Worm (Caenorhabditis elegans) whole organism, dauer: ENCODE data around the gene cht-3.

Experiments used
- unc-62 ChIP-seq: sonication (generic microtip); optimal IDR thresholded peaks from 2 replicates; lab custom pipeline; 2017; ENCODE audit warnings: missing biosample characterization, missing genetic modification reagents, missing genetic modification characterization

Gene cht-3

DNA sequence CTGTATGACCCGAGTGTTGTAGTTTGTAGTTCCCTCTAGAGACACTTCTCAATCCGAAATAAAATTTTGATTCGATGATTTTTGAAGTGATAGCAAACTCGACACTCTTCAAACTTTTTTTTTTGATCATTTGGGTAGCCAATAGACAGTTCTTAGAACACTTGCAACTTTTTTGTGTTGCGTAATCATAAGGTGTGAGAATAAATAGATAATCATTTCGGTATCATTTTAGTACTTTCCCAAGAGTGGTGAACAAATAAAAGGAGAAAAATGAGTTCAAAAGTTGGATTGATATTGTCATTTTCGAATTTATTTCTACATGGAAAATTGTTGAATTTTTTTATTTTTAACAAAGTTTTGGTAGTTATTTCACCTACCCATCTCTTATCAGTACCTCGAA lies 21.4 kb downstream of the cht-3 start:
- no peak for TF ChIP-seq unc-62

DNA sequence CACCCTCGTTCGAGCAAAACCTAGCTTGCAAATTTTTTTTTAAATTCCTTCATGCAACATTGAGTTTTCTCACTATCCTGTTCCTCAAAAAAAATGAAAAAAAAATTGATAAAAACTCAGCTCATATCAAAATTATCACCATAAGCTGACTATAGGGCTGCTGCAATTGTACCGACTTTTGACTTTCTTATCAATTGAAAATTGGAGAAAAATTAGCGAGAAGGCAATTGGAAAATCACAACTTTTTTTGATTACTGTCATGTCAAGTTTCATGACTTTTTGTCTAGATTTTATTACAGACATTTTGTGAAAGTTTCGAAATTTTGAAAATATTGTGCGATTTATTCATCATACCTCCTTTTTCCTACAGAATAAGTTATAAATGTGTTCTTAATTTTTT lies 22.4 kb downstream of the cht-3 start:
- TF ChIP-seq unc-62 = no peak

ce11 chrIV:7031019-7031418 lies 27.6 kb downstream of the cht-3 start:
- TF ChIP-seq unc-62 = no peak

DNA sequence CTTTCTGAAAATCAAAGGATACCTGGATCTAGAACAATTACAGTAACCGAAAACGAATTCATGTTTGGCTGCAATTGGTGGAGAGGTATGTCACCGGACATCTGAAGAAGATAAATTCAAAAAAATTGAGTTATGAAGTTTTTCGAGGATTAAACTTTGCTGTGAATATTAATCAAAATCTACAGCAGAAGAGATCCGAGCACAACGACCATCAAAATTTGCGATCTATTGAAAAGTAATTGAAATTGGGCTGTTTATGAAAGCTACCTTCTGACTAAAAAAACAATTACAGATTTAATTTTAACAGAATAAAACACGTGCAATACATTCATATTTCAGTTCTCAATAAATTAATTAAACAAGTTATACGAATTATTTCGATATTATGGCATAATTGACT lies 29.0 kb downstream of the cht-3 start, which contains the start of gene C06G3.8:
C06G3.8 (minus strand) TSS at position 101 of the 400 bp plus-strand sequence.
- no peak for TF ChIP-seq unc-62

DNA sequence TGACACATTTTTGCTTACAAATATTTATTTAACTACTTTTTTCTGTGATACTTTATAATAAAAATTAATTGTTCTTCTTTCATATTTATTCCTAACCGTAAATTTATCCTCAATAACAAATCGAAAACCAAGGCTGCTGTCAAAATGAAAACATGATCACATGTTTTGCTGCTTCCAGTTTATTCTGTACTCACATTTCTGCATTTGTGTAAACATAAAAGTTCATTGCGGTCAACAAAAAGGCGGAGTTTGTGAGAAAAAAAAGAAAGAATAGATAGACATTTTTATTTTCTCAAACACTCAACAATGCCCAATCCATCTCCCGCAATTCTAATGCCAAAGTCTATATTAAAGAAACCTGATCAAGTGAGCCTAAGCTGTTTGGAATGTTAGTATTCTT lies 32.4 kb downstream of the cht-3 start, which contains the start of gene C06G3.3:
C06G3.3 (plus strand) TSS at position 301 of the 400 bp plus-strand sequence.
- no peak for TF ChIP-seq unc-62

ce11 chrIV:7036790-7037189 lies 33.4 kb downstream of the cht-3 start, which contains the start of gene ufl-1:
TSS of gene ufl-1 (minus strand) at chrIV:7036859.
- TF ChIP-seq unc-62 = no peak

DNA sequence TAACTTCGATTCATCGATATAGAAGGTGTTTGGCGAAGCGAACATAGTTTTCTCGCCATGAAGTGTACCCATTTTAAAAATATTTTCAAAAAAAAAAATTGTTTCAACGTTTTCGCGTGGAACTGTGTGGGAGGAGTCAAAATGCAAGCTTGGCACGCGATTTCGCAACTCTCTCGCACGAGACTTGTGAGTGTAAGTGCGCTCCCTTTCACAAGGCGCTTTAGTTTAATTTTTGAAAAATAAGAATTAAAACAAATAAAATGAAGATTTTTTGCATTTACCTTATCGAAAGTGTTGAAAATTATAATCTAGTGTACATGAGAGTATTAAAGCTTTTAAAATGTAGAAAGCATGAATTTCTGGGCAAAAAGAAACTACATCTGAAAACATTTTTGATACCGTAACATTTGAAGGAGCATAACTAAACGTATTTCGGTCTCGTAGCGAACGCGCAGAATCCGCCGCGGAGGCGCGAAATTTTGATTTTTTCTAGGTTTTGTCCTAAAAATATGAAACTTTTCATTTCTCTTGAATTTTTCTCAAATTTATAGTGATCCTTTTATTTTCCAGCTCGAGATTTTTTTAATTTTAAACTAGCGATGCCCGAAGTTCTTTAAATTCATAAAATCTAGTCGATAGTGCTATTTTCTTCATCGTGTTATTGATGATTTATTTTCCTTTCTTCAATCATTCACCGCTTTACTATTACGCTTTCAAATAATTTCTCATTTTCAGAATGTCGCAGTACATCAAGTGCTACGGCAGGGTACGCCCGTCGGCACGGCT lies 36.2 kb downstream of the cht-3 start, which contains the start of the genes cogc-2 and klp-18:
cogc-2 (minus strand) TSS at position 105 of the 786 bp plus-strand sequence.
klp-18 (plus strand) TSS at position 736 of the 786 bp plus-strand sequence.
- no peak for TF ChIP-seq unc-62

DNA sequence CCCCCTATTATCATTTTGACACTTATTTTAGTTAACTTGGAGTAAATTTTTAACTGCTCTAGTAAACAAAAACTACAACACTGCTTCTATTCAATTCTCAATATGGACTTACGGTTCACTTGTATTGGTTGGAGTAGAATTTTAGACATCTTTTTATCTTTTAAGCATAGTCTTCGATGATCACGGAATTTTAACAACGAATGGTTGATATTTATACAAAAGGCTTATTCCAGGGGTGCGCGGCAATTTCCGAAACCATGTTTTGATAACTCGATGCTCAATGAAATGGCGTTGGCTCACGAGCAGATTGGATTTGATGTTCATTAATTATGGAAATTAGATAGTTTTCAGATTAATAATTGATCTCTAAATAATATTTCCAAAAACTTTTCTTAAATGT lies 40.0 kb downstream of the cht-3 start:
- no peak for TF ChIP-seq unc-62

DNA sequence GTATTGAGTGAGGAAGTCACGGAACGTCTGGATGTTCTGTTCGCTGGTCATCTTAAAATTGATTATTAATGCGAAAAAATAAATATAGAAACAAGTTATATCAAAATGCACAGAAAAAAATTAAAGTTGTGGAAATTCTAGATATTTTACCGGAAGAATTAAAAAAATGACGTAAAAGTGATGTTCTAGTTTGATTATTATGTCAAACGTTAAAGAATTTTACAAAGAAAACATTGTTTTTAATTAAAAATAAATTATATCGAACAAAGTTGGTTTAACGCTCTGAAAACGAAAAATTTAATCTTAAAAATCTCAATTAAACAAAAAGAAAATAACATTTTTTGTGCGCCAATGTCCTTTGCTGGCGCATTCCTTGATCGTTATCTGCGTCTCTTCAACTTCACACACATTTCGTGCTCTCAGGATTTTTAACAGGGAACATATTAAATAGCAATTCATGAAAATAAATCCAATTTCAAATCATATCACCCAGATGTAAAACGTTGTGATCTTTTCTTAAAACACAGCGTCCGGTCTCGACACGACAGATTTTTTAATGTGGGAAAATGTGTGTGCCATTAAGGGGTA lies 41.2 kb downstream of the cht-3 start, which contains the start of gene tin-9.1:
tin-9.1 (minus strand) TSS at position 51 of the 588 bp plus-strand sequence.
- no peak for TF ChIP-seq unc-62

DNA sequence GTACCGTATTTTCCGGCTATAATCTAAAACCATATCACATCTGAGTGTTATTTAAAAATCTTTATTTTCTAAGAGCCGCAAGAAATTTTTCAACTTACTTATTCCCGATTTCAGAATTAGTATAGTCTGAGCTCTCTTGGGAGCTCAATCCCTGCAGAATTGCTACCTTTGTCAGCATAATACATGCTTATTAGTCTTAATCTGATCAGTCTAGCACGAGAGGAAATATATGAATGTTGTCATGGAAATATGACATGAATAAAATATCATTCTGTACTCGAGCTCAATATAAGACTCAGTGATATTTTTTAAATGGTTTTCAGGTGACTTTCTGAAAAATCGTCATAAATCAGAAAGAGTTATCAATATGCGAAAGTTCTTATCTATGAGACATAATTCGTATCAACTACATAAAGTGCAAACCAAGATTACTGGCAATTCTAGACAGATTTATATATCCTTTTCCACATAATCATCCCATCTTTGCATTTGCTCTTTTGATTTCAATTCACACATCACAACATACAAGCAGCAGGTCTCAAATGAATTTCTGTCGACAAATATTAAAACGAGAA lies 42.0 kb downstream of the cht-3 start:
- no peak for TF ChIP-seq unc-62

DNA sequence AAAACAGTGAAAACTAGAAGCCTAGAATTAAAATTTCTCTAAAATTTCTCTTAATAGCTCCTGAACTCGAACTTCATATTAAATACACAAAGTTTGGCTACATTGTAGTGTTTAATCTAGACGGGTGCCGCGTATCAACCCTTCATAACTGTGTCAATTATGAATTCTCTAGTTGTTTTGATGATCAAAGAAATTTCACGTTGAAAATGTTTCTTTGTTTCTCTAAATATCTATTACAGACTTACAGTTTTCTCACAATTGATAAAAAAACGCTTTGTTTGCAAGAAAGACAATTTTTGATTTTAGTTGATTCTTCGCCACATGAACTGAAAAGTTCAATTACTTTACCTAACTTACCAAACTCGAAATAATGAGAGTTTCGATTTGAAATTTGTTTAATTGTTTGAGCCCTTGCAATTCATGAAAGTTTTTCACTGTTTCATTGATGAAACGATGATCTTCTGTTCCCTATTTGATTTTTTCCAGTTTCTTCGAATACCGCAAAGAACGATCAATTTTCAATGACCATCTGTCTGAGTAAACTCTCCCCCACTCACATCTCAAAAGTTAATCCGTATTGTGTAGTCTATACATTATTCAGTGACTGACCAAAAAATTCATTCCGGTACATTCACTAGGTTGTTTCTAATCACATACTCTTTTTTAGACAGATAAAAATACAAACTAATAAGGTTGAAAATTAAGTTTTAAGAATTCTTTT lies 43.4 kb downstream of the cht-3 start:
- TF ChIP-seq unc-62 = no peak

ce11 chrIV:7047762-7048178 lies 44.3 kb downstream of the cht-3 start:
- no peak for TF ChIP-seq unc-62

- no peak for TF ChIP-seq unc-62
These were observed 45.3 kb downstream of the cht-3 start for ce11 chrIV:7048637-7049245.

- no peak for TF ChIP-seq unc-62
These were observed 46.3 kb downstream of the cht-3 start, which contains the start of gene nhr-105 for ce11 chrIV:7049672-7050206. TSS of gene nhr-105 (plus strand) at chrIV:7050156.

DNA sequence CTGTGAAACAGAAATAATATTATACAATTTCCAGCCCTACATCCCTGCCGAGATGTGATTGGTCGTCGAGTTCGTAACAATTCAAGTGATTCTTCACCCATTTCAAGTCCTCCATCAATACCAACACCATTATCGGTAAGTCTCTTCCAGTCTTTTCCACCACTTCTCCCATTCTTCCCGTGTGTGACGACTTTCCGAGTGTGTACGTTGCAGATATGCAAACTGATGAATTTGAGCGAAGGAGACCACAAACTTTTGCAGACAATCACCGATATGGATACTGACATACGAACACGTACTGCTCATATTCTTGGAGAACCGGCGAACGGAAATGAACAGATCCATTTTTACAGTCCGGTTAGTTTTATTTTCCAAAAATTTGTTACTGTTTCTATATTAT lies 48.1 kb downstream of the cht-3 start:
- TF ChIP-seq unc-62 = no peak

- no peak for TF ChIP-seq unc-62
These were observed 48.7 kb downstream of the cht-3 start for ce11 chrIV:7052135-7052534.
